Fruit fly (Drosophila melanogaster) Kc167 (cell line): ENCODE results near the gene CG13937.

Experiments used
- h ChIP-seq: fragments of >200 bp; optimal IDR thresholded peaks from 3 replicates; lab custom pipeline; 2018; ENCODE audit warnings: missing external identifiers
- psq ChIP-seq: fragments of >200 bp; optimal IDR thresholded peaks from 2 replicates; lab custom pipeline; 2017; ENCODE audit warnings: missing external identifiers

- TF ChIP-seq h (lab: Kevin White, UChicago) (no peak), psq (lab: Kevin White, UChicago) (no peak)
These were observed 2.1 kb downstream of the CG13937 start for dm6 chr3L:1880692-1881091.
